Fruit fly (Drosophila melanogaster) whole organism, prepupa: ENCODE data around the gene CG7912.

Source experiments
- CG10631 ChIP-seq: fragments of 200-800 bp; sonication (Bioruptor generic); optimal IDR thresholded peaks from 2 replicates; lab custom pipeline; 2016; ENCODE audit warnings: missing biosample characterization, missing genetic modification characterization
- Gug ChIP-seq: fragments of 200-800 bp; sonication (Bioruptor generic); IDR thresholded peaks from 2 replicates; pipeline ENCODE4 v1.3.6; 2022; ENCODE audit warnings: missing biosample characterization, missing genetic modification characterization
- OdsH ChIP-seq: fragments of 200-800 bp; sonication (Bioruptor generic); optimal IDR thresholded peaks from 3 replicates; lab custom pipeline; 2016; ENCODE audit warnings: missing biosample characterization, missing genetic modification characterization
- dsx ChIP-seq: fragments of 200-800 bp; optimal IDR thresholded peaks from 3 replicates; lab custom pipeline; 2019; ENCODE audit warnings: missing biosample characterization, mild to moderate bottlenecking, missing genetic modification characterization, moderate library complexity; ENCODE audit not compliant: poor library complexity, severe bottlenecking
- eg ChIP-seq: fragments of 200-800 bp; sonication (Bioruptor generic); IDR thresholded peaks from 3 replicates; pipeline ENCODE4 v1.3.6; 2022; ENCODE audit warnings: missing biosample characterization, missing genetic modification characterization
- ss ChIP-seq, 2 experiments: fragments of 200-800 bp; sonication (Bioruptor generic); optimal IDR thresholded peaks; 2 replicates in 1 of 2; 3 replicates in 1 of 2; lab custom pipeline; 2017 to 2018; ENCODE audit warnings: mild to moderate bottlenecking in 2 of 2, missing biosample characterization in 2 of 2, missing genetic modification characterization in 2 of 2, moderate library complexity in 1 of 2

- TF ChIP-seq OdsH (GFP tag; lab: Kevin White, UChicago) (no peak), eg (GFP tag; lab: Robert Waterston, UW) (no peak), Gug (GFP tag; lab: Robert Waterston, UW) (no peak), dsx (GFP tag; lab: Kevin White, UChicago) (no peak), ss (GFP tag; optimal IDR thresholded peaks at IDR 0.05; lab: Kevin White, UChicago) (no peak), CG10631 (GFP tag; lab: Kevin White, UChicago) (no peak)
These were observed 21.1 kb upstream of the CG7912 start for dm6 chr3R:30030061-30030460.
